Fruit fly (Drosophila melanogaster): ENCODE measurements around the gene usp.

Gene usp

DNA sequence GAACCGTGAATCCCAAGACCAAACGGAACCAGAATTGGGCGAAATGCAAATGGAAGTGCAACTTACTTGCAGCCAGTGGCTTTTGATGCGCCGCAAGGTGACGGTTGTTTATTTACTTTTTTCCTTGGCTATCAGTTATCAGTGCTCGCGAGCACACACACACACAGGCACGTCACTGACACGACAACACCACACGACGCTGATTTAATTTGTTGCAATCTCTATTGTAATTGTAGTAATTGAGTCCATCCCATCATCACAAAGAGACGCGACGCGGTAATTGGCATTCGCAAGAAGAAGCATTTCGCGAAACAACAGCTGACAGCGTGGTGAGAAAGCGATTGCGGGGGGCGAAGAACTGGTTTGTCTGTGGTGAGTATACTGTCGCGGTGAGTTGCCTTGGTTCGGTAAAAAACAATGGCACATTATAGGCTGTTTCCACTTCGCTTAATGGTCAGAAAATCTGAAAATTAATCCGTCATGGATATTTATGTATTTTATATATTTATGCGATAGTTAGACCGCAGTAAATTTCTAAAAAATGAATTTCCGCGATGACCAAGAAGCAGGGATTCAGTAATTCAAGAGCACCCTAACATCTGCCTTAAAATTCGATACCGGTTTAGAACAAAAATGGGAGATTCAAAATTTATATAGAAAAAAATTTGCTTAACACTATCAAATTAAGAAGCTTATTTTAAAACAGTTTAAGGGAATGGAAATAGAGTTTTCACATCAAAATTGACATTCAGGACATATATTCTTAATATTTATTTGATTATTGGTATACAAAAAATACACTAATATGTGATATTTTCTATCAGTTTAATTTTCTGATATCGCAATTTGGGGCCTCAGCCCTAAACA is at the start of gene usp, which contains the start of gene Actn:
Gene usp (minus strand): TSS at position 331 of the 867 bp plus-strand sequence.
Gene Actn (minus strand): TSS at position 331 of the 867 bp plus-strand sequence.
- no peak for TF ChIP-seq noc (tag; optimal IDR thresholded peaks at IDR 0.05)

DNA sequence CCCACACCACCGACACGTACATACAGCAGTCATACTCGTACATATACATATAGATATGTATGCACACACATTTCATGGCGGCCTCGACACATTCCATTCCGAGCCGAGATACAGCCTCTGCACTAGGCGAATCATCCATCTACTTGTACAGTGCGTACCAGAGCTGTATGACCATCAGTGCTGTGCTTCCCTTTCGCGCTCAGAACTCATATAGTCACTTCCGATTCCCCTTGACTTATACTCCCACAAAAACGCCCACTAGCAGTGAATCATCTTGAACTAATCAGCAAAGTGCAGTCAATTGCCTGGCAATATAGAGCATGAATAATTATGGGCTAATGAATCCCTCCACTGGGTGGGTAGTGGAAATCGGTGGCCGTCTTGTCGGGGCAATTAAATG is 47.7 kb upstream of the usp start:
- TF ChIP-seq noc (tag; optimal IDR thresholded peaks at IDR 0.05), result no peak

DNA sequence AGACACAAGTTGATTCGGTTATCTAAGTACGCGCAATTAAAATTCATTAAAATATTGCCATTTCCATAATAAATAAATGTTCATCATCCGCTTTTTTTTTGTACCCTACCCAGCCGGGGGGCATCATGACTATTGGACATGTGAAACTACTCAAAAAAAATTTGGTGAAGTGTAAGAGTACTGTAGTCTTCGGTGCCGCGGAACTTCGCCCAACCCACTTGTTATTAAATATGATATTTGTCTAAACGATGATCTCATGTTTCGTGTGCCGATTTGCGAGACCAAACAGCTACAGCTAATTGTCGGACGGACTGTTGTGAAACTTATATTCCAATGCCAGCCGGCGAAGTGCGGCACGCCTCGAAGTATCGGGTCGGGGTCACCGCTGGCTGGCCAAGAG is 46.7 kb upstream of the usp start:
- TF ChIP-seq noc (tag; optimal IDR thresholded peaks at IDR 0.05), result no peak

DNA sequence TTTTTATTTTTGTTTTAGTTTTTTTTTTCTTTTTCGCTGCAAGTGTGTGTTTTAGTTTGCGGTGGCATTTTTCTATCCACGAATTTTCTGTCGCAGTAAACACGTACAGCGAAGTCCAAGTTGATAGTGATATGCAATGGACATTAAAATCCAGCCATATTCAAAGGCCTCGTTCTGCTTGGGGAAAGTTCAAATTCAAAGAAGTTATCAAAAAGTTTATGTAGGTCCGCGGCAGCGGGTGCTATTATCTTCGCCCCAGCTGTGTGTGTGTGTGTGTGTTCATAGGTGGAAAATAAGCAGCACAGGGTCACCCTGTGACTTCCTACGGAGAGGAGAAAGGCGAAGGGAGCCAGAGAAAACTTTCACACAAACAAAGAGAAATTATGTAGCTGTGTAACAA is 45.4 kb upstream of the usp start:
- TF ChIP-seq noc (tag; optimal IDR thresholded peaks at IDR 0.05), result peak; percentile 18

- peak; percentile 43 for TF ChIP-seq noc (tag; optimal IDR thresholded peaks at IDR 0.05)
These were observed 41.6 kb upstream of the usp start for dm6 chrX:2083678-2084162.

dm6 chrX:2083109-2083508 is 41.0 kb upstream of the usp start:
- peak; percentile 91 for TF ChIP-seq noc (tag; optimal IDR thresholded peaks at IDR 0.05)

DNA sequence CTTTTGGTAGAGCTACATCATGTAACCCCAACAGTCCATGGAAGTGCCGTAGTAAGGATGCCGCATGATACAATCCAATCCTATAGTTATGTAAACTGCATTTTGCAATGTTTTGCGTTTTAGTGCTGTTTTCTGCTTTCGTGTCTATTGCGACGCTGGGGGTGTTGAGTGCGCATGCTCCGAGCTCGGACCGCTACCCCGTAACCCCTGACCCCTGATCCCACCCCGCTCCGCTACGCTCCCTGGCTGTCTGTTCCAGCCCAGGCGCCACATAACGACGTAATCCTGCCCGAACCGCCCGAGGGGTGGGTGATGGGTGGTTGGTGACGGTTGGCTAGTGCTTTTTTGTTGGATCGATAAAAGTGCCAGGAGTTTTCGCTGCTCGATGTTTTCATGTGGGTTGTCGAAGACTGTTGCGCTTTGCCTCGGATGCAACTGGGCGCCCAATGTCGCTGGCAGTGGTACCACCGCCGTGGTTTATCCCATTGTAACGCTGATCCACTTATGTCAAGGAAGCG is 39.8 kb upstream of the usp start:
- no peak for TF ChIP-seq noc (tag; optimal IDR thresholded peaks at IDR 0.05)

- TF ChIP-seq noc (tag; optimal IDR thresholded peaks at IDR 0.05), result peak; percentile 45
These were observed 38.3 kb upstream of the usp start, which contains the start of the genes CG16903 and Unc-76 for dm6 chrX:2080367-2080927. TSS of gene CG16903 (minus strand) at chrX:2080405. TSS of gene Unc-76 (plus strand) at chrX:2080610.

DNA sequence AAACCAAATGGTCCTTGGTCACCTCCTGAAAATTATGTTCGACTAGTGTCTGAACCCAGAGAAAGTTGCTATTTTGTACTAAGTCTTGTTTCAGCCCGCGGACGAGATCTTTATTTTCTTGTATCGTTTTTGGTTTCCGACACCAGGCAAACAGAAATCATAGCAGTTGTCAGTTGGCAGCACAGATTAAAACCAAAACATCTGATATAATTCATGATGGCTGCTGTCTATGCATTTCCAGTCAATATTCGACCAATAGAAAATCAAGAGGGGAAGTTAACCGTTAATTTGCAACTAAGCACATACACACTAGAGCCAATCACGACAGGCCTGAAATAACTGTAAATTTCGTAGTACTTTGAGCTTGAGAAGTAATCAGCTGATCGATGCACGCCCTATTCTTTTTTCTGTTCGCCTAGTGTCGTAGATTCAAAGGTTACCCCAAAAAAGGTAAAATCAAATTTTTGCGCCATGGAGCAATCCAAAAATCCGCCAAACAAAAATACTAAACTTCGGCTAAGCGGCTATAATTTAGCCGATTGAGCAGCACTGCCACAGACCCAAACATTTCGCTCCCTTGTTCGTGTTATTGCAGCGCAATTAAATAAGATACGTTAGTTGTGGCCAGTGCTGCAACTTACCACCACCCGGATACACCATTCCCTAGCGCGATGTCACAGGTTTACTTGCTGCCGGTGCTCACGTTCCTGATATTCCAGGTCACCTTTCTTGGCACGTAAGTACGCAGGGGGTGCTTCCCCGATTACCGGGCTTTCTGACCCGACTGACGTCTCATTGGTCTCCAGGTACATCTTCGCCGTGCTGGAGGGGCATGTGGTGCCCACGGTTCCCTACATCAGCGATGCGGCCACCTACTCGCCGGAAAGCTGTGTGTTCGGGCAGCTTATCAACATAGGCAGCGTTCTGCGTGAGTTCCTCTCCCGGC is 34.6 kb upstream of the usp start, which contains the start of gene CG4025:
Gene CG4025 (plus strand): TSS at position 555 of the 946 bp plus-strand sequence.
- TF ChIP-seq noc (tag; optimal IDR thresholded peaks at IDR 0.05), result no peak

DNA sequence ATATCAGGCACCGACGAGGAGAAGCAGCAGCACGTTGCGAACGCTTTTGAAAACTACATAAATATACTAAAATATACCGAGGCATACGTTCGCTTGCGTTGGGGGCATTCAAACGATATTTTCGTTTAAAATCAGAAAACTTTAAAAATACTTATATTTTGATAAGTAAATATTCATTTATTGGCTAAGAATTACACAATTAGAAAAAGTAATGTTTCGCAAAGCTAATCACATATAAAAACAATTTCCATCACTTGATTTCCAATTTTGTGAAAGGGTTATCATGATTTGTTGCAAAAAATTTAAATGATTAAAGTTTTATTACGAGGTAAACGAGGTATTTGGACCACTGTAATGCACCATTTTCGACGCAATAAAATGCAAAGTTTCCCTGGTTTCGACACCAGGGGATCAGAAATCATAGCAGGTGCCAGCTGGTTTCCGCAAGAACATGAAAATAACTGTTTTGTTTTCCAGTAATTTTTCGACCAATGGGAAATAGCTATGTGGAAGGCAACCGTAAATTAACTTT is 33.8 kb upstream of the usp start, which contains the start of gene CG4045:
Gene CG4045 (minus strand): TSS at position 55 of the 532 bp plus-strand sequence.
- no peak for TF ChIP-seq noc (tag; optimal IDR thresholded peaks at IDR 0.05)

DNA sequence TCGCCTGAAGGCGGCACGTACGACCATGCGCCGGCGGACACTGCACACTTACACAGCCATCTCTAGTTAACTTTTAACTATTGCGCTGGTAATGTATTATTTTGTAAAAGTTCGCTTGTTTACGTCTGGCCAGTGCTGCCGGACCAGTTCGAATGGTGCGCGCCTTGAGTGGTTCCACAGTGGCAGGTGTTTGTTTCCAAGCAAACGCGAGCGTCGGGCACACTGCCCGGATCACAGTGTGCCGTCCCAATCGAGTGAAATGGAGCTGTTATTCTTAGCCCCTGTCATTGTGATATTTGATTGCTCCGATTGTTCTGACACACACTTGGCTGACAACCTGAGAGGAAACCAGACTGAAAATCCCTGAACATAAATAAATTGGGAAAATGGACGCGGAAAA is 31.2 kb upstream of the usp start, which contains the start of gene CG4199:
Gene CG4199 (minus strand): TSS at position 159 of the 400 bp plus-strand sequence.
- no peak for TF ChIP-seq noc (tag; optimal IDR thresholded peaks at IDR 0.05)

- peak; percentile 66 for TF ChIP-seq noc (tag; optimal IDR thresholded peaks at IDR 0.05)
These were observed 30.0 kb upstream of the usp start, which contains the start of gene Rtca for dm6 chrX:2071878-2072817. TSS of gene Rtca (plus strand) at chrX:2072413.

DNA sequence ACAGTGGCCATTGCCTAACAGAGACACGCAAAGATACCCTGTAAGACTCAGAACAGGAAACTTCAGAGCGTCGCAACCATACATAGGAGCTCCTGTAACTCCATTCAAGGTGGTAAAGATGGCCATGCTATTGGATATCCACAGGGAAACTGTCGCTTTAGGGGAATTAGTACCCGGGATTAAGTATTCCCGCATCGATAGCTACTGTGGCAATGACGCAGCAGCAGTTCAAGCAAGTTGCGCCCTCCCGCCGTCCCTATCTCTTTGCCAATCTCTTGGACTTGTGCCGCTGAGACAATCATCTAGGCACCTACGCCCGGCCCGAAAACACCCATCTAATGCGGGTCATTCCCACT is 28.6 kb upstream of the usp start:
- peak; percentile 84 for TF ChIP-seq noc (tag; optimal IDR thresholded peaks at IDR 0.05)
